Worm (Caenorhabditis elegans): ENCODE measurements around the gene T21B10.3.

DNA sequence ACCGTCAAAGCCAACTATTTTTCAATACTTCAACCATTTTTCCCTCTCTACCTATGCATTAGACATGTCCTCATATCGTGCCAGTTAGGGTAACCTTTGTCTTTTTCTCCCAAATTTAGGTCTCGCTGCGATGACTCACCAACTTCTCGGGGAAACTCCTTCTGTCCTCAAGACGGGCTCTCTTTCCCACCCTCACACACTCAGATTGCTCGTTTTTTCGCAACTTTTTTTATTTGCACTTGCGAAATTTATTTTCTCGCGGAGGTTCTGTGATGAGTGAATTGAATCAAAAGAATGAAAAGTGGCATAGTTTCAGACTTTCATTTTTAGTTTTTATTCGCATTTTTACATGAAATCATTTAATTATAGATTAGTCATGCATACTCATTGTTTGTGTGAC is 13.9 kb upstream of the T21B10.3 start:
- TF ChIP-seq gmeb-2 (tag; optimal IDR thresholded peaks at IDR 0.05) (no peak), unc-86 (tag; optimal IDR thresholded peaks at IDR 0.05) (no peak), ceh-18 (tag; optimal IDR thresholded peaks at IDR 0.05) (no peak), ref-2 (tag; optimal IDR thresholded peaks at IDR 0.05) (no peak), rnt-1 (tag; optimal IDR thresholded peaks at IDR 0.05) (no peak), elt-4 (tag; optimal IDR thresholded peaks at IDR 0.05) (no peak), unc-55 (GFP tag; optimal IDR thresholded peaks at IDR 0.05) (no peak), tbx-2 (tag; optimal IDR thresholded peaks at IDR 0.05) (no peak), ceh-14 (tag; optimal IDR thresholded peaks at IDR 0.05) (no peak), nhr-11 (tag; optimal IDR thresholded peaks at IDR 0.05) (no peak), ttx-3 (tag; optimal IDR thresholded peaks at IDR 0.05) (no peak)

All from whole organism, late embryonic.